Fruit fly (Drosophila melanogaster) whole organism, pupa: ENCODE measurements around the gene CG34126.
A peak's percentile ranks its signal among the peaks of the same experiment; 100 is the strongest.

Experiments used
- CG10348 ChIP-seq: fragments of 200-800 bp; sonication (Bioruptor generic); IDR thresholded peaks from 2 replicates; pipeline ENCODE4 v1.3.6; 2022; ENCODE audit warnings: missing biosample characterization, missing genetic modification characterization
- CG12605 ChIP-seq: fragments of 200-800 bp; sonication (Bioruptor generic); IDR thresholded peaks from 2 replicates; pipeline ENCODE4 v1.3.6; 2022; ENCODE audit warnings: missing biosample characterization, missing genetic modification characterization
- CG13204 ChIP-seq: fragments of 200-800 bp; sonication (Bioruptor generic); optimal IDR thresholded peaks from 2 replicates; lab custom pipeline; 2018; ENCODE audit warnings: missing biosample characterization, mild to moderate bottlenecking, missing genetic modification characterization, moderate library complexity
- CG14655 ChIP-seq: fragments of 200-800 bp; sonication (Bioruptor generic); optimal IDR thresholded peaks from 3 replicates; lab custom pipeline; 2017; ENCODE audit warnings: mild to moderate bottlenecking, missing biosample characterization, missing genetic modification reagents, missing genetic modification characterization
- CG15710 ChIP-seq: fragments of 200-800 bp; sonication (Bioruptor generic); optimal IDR thresholded peaks from 2 replicates; lab custom pipeline; 2018; ENCODE audit warnings: missing biosample characterization, mild to moderate bottlenecking, missing genetic modification characterization, moderate library complexity
- CG17806 ChIP-seq: fragments of 200-800 bp; sonication (Bioruptor generic); optimal IDR thresholded peaks from 2 replicates; lab custom pipeline; 2018; ENCODE audit warnings: missing biosample characterization, mild to moderate bottlenecking, missing genetic modification characterization, moderate library complexity
- CG32121 ChIP-seq: fragments of 200-800 bp; sonication (Bioruptor generic); IDR thresholded peaks from 2 replicates; pipeline ENCODE4 v1.3.6; 2022; ENCODE audit warnings: missing biosample characterization, missing genetic modification characterization
- CG34367 ChIP-seq: fragments of 200-800 bp; sonication (Bioruptor generic); optimal IDR thresholded peaks from 2 replicates; lab custom pipeline; 2018; ENCODE audit warnings: missing biosample characterization, mild to moderate bottlenecking, missing genetic modification characterization
- CG4496 ChIP-seq: fragments of 200-800 bp; sonication (Bioruptor generic); IDR thresholded peaks from 3 replicates; pipeline ENCODE4 v1.3.6; 2022; ENCODE audit warnings: missing biosample characterization, missing genetic modification characterization
- CG8159 ChIP-seq: fragments of 200-800 bp; sonication (Bioruptor generic); optimal IDR thresholded peaks from 3 replicates; lab custom pipeline; 2018; ENCODE audit warnings: missing biosample characterization, mild to moderate bottlenecking, missing genetic modification characterization, moderate library complexity
- CG8301 ChIP-seq: fragments of 200-800 bp; sonication (Bioruptor generic); optimal IDR thresholded peaks from 2 replicates; lab custom pipeline; 2018; ENCODE audit warnings: missing biosample characterization, mild to moderate bottlenecking, missing genetic modification characterization
- CG9948 ChIP-seq: fragments of 200-800 bp; sonication (Bioruptor generic); optimal IDR thresholded peaks from 2 replicates; lab custom pipeline; 2018; ENCODE audit warnings: missing biosample characterization, mild to moderate bottlenecking, missing genetic modification characterization, moderate library complexity
- D1 ChIP-seq: fragments of 200-800 bp; sonication (Bioruptor generic); optimal IDR thresholded peaks from 2 replicates; lab custom pipeline; 2018; ENCODE audit warnings: missing biosample characterization, mild to moderate bottlenecking, missing genetic modification characterization, moderate library complexity
- EcR ChIP-seq: fragments of 200-800 bp; sonication (Bioruptor generic); optimal IDR thresholded peaks from 3 replicates; lab custom pipeline; 2019; ENCODE audit warnings: missing biosample characterization, missing genetic modification characterization, mild to moderate bottlenecking, moderate library complexity, missing genetic modification reagents
- Ets98B ChIP-seq: fragments of 200-800 bp; sonication (Bioruptor generic); IDR thresholded peaks from 2 replicates; pipeline ENCODE4 v1.3.6; 2022; ENCODE audit warnings: missing biosample characterization, missing genetic modification characterization
- Pif1A ChIP-seq: fragments of 200-800 bp; sonication (Bioruptor generic); optimal IDR thresholded peaks from 3 replicates; lab custom pipeline; 2016; ENCODE audit warnings: missing biosample characterization, missing genetic modification characterization
- Pif1B ChIP-seq: fragments of 200-800 bp; sonication (Bioruptor generic); optimal IDR thresholded peaks from 3 replicates; lab custom pipeline; 2016; ENCODE audit warnings: missing biosample characterization, missing genetic modification characterization
- Snoo ChIP-seq: fragments of 200-800 bp; sonication (Bioruptor generic); optimal IDR thresholded peaks from 3 replicates; lab custom pipeline; 2017; ENCODE audit warnings: missing biosample characterization, mild to moderate bottlenecking, missing genetic modification characterization, inconsistent platforms
- fd96Ca ChIP-seq: fragments of 200-800 bp; sonication (Bioruptor generic); IDR thresholded peaks from 3 replicates; pipeline ENCODE4 v1.3.6; 2022; ENCODE audit warnings: missing biosample characterization, missing genetic modification characterization
- gl ChIP-seq: fragments of 200-800 bp; sonication (Bioruptor generic); optimal IDR thresholded peaks from 2 replicates; lab custom pipeline; 2018; ENCODE audit warnings: missing biosample characterization, mild to moderate bottlenecking, missing genetic modification characterization
- rn ChIP-seq: fragments of 200-800 bp; sonication (Bioruptor generic); IDR thresholded peaks from 2 replicates; pipeline ENCODE4 v1.3.6; 2022; ENCODE audit warnings: missing biosample characterization, missing genetic modification characterization

CG34126 gene

dm6 chr2L:5025557-5025956 is 44.1 kb downstream of the CG34126 start:
- no peak for TF ChIP-seq Pif1B (GFP tag; lab: Kevin White, UChicago)
- TF ChIP-seq CG17806 = no peak
- TF ChIP-seq gl (tag; lab: Kevin White, UChicago) = no peak
- no peak for TF ChIP-seq CG34367 (tag; lab: Kevin White, UChicago)
- no peak for TF ChIP-seq CG32121 (GFP tag; lab: Robert Waterston, UW)
- no peak for TF ChIP-seq CG4496 (GFP tag; lab: Robert Waterston, UW)
- no peak for TF ChIP-seq Pif1A (GFP tag; lab: Kevin White, UChicago)
- TF ChIP-seq CG14655 (GFP tag; lab: Kevin White, UChicago) = no peak
- TF ChIP-seq CG8159 (tag; lab: Kevin White, UChicago) = no peak
- TF ChIP-seq CG12605 (GFP tag; lab: Robert Waterston, UW) = no peak
- TF ChIP-seq Ets98B (GFP tag; lab: Robert Waterston, UW) = no peak
- no peak for TF ChIP-seq CG8301 (tag; lab: Kevin White, UChicago)
- no peak for TF ChIP-seq CG13204
- no peak for TF ChIP-seq EcR (GFP tag; lab: Kevin White, UChicago)
- no peak for TF ChIP-seq CG9948
- no peak for TF ChIP-seq D1 (tag; lab: Kevin White, UChicago)
- no peak for TF ChIP-seq CG15710 (tag; lab: Kevin White, UChicago)
- no peak for TF ChIP-seq rn (GFP tag; lab: Robert Waterston, UW)
- TF ChIP-seq, all 21 proteins: peak for 0

dm6 chr2L:5027321-5028069 is 46.1 kb downstream of the CG34126 start:
- TF ChIP-seq CG34367 (tag; lab: Kevin White, UChicago) (no peak), CG17806 (no peak), CG15710 (tag; lab: Kevin White, UChicago) (no peak), D1 (tag; lab: Kevin White, UChicago) (no peak), CG9948 (no peak), gl (tag; lab: Kevin White, UChicago) (no peak), fd96Ca (0 out of 3 replicates have a peak, but pooled peaks have one; percentile 32), Snoo (no peak), CG32121 (GFP tag; lab: Robert Waterston, UW) (peak; percentile 11; the same call in 1 of the 2 replicates), Ets98B (GFP tag; lab: Robert Waterston, UW) (no peak), Pif1B (GFP tag; lab: Kevin White, UChicago) (no peak), Pif1A (GFP tag; lab: Kevin White, UChicago) (no peak)

dm6 chr2L:5028091-5028490 is 46.7 kb downstream of the CG34126 start, which contains the start of gene vkg:
vkg (minus strand) TSS chr2L:5028191.
- TF ChIP-seq EcR (GFP tag; lab: Kevin White, UChicago) = no peak
- no peak for TF ChIP-seq D1 (tag; lab: Kevin White, UChicago)
- TF ChIP-seq Snoo = no peak
- TF ChIP-seq CG32121 (GFP tag; lab: Robert Waterston, UW) = no peak
- no peak for TF ChIP-seq Pif1B (GFP tag; lab: Kevin White, UChicago)
- no peak for TF ChIP-seq CG8159 (tag; lab: Kevin White, UChicago)
- TF ChIP-seq Ets98B (GFP tag; lab: Robert Waterston, UW) = no peak
- TF ChIP-seq CG12605 (GFP tag; lab: Robert Waterston, UW) = no peak
- no peak for TF ChIP-seq CG34367 (tag; lab: Kevin White, UChicago)
- TF ChIP-seq CG9948 = no peak
- TF ChIP-seq CG17806 = no peak
- TF ChIP-seq CG15710 (tag; lab: Kevin White, UChicago) = no peak
- TF ChIP-seq, all 21 proteins: peak for 0

- TF ChIP-seq CG13204 (no peak), CG34367 (tag; lab: Kevin White, UChicago) (no peak), CG8159 (tag; lab: Kevin White, UChicago) (no peak), fd96Ca (no peak), EcR (GFP tag; lab: Kevin White, UChicago) (no peak), CG12605 (GFP tag; lab: Robert Waterston, UW) (no peak), CG8301 (tag; lab: Kevin White, UChicago) (no peak), D1 (tag; lab: Kevin White, UChicago) (no peak)
Observed at dm6 chr2L:5029049-5029808, 47.8 kb downstream of the CG34126 start, which contains the start of gene Col4a1. Col4a1 (plus strand) TSS chr2L:5029609.

- TF ChIP-seq CG4496 (GFP tag; lab: Robert Waterston, UW) (no peak), CG15710 (tag; lab: Kevin White, UChicago) (no peak), Pif1A (GFP tag; lab: Kevin White, UChicago) (no peak), CG34367 (tag; lab: Kevin White, UChicago) (no peak), Ets98B (GFP tag; lab: Robert Waterston, UW) (no peak), D1 (tag; lab: Kevin White, UChicago) (no peak), fd96Ca (no peak), CG10348 (GFP tag; lab: Robert Waterston, UW) (no peak), Snoo (no peak), rn (GFP tag; lab: Robert Waterston, UW) (no peak), CG9948 (no peak), CG13204 (no peak), Pif1B (GFP tag; lab: Kevin White, UChicago) (no peak), CG12605 (GFP tag; lab: Robert Waterston, UW) (no peak), CG8159 (tag; lab: Kevin White, UChicago) (no peak), CG14655 (GFP tag; lab: Kevin White, UChicago) (no peak)
Observed at dm6 chr2L:5029809-5030108, 48.3 kb downstream of the CG34126 start.
